Worm (Caenorhabditis elegans) whole organism, mixed stage, embryonic: ENCODE measurements around the gene srx-121.

ENCODE experiments used
- M03D4.4 ChIP-seq: sonication (generic microtip); optimal IDR thresholded peaks from 2 replicates; lab custom pipeline; 2017; ENCODE audit warnings: mild to moderate bottlenecking, missing genetic modification characterization, missing compliant biosample characterization
- bed-3 ChIP-seq: fragments of 200-800 bp; sonication (Bioruptor generic); optimal IDR thresholded peaks from 3 replicates; lab custom pipeline; 2018; ENCODE audit warnings: mild to moderate bottlenecking, missing genetic modification characterization, moderate library complexity, missing compliant biosample characterization
- blmp-1 ChIP-seq: fragments of 150-350 bp; optimal IDR thresholded peaks from 2 replicates; lab custom pipeline; 2014; ENCODE audit warnings: missing biosample characterization, missing genetic modification characterization
- ceh-39 ChIP-seq: fragments of 150-350 bp; optimal IDR thresholded peaks from 2 replicates; lab custom pipeline; 2014; ENCODE audit warnings: missing biosample characterization, missing genetic modification characterization
- ceh-43 ChIP-seq: fragments of 200-800 bp; sonication (Bioruptor generic); optimal IDR thresholded peaks from 2 replicates; lab custom pipeline; 2018; ENCODE audit warnings: mild to moderate bottlenecking, missing genetic modification characterization, moderate library complexity, missing compliant biosample characterization
- ceh-83 ChIP-seq: fragments of 200-800 bp; sonication (Bioruptor generic); optimal IDR thresholded peaks from 2 replicates; lab custom pipeline; 2018; ENCODE audit warnings: mild to moderate bottlenecking, missing genetic modification characterization, missing compliant biosample characterization
- cnd-1 ChIP-seq: fragments of 200-800 bp; sonication (Bioruptor generic); optimal IDR thresholded peaks from 2 replicates; lab custom pipeline; 2018; ENCODE audit warnings: mild to moderate bottlenecking, missing genetic modification characterization, missing compliant biosample characterization
- drap-1 ChIP-seq: fragments of 200-800 bp; sonication (Bioruptor generic); optimal IDR thresholded peaks from 3 replicates; lab custom pipeline; 2018; ENCODE audit warnings: mild to moderate bottlenecking, missing genetic modification characterization, missing compliant biosample characterization
- elt-3 ChIP-seq: fragments of 150-350 bp; optimal IDR thresholded peaks from 2 replicates; lab custom pipeline; 2014; ENCODE audit warnings: missing biosample characterization, missing genetic modification characterization
- flh-1 ChIP-seq: fragments of 200-800 bp; sonication (Bioruptor generic); optimal IDR thresholded peaks from 2 replicates; lab custom pipeline; 2018; ENCODE audit warnings: mild to moderate bottlenecking, missing genetic modification characterization, moderate library complexity, missing compliant biosample characterization
- hlh-1 ChIP-seq: fragments of 150-350 bp; optimal IDR thresholded peaks from 2 replicates; lab custom pipeline; 2014; ENCODE audit warnings: missing biosample characterization, missing genetic modification reagents, missing genetic modification characterization
- lin-32 ChIP-seq: fragments of 200-800 bp; sonication (Bioruptor generic); optimal IDR thresholded peaks from 2 replicates; lab custom pipeline; 2018; ENCODE audit warnings: mild to moderate bottlenecking, missing genetic modification characterization, missing compliant biosample characterization
- lsy-2 ChIP-seq: fragments of 150-350 bp; optimal IDR thresholded peaks from 2 replicates; lab custom pipeline; 2014; ENCODE audit warnings: missing biosample characterization, missing genetic modification characterization
- mep-1 ChIP-seq: fragments of 150-350 bp; optimal IDR thresholded peaks from 2 replicates; lab custom pipeline; 2017; ENCODE audit warnings: missing biosample characterization, missing genetic modification reagents, missing genetic modification characterization, inconsistent platforms
- mls-2 ChIP-seq: sonication (generic microtip); optimal IDR thresholded peaks from 2 replicates; lab custom pipeline; 2016; ENCODE audit warnings: mild to moderate bottlenecking, missing genetic modification characterization, moderate library complexity, missing compliant biosample characterization
- nhr-28 ChIP-seq: fragments of 150-350 bp; optimal IDR thresholded peaks from 2 replicates; lab custom pipeline; 2014; ENCODE audit warnings: missing biosample characterization, missing genetic modification characterization
- nhr-76 ChIP-seq: sonication (generic microtip); optimal IDR thresholded peaks from 2 replicates; lab custom pipeline; 2017; ENCODE audit warnings: missing biosample characterization, missing genetic modification characterization
- pha-4 ChIP-seq: fragments of 150-350 bp; optimal IDR thresholded peaks from 2 replicates; lab custom pipeline; 2018; ENCODE audit warnings: missing biosample characterization, missing genetic modification reagents, missing genetic modification characterization
- sem-2 ChIP-seq: fragments of 200-800 bp; sonication (Bioruptor generic); optimal IDR thresholded peaks from 2 replicates; lab custom pipeline; 2018; ENCODE audit warnings: mild to moderate bottlenecking, missing genetic modification characterization, missing compliant biosample characterization
- snpc-4 ChIP-seq: fragments of 150-350 bp; optimal IDR thresholded peaks from 2 replicates; lab custom pipeline; 2014; ENCODE audit warnings: missing biosample characterization, missing genetic modification characterization
- sptf-1 ChIP-seq: sonication (generic microtip); optimal IDR thresholded peaks from 2 replicates; lab custom pipeline; 2017; ENCODE audit warnings: mild to moderate bottlenecking, missing genetic modification characterization, moderate library complexity, missing compliant biosample characterization
- tbx-8 ChIP-seq: fragments of 200-800 bp; sonication (Bioruptor generic); optimal IDR thresholded peaks from 2 replicates; lab custom pipeline; 2018; ENCODE audit warnings: mild to moderate bottlenecking, missing genetic modification characterization, moderate library complexity, missing compliant biosample characterization
- unc-120 ChIP-seq: sonication (generic microtip); optimal IDR thresholded peaks from 2 replicates; lab custom pipeline; 2017; ENCODE audit warnings: missing genetic modification characterization, missing compliant biosample characterization; ENCODE audit not compliant: poor library complexity, severe bottlenecking
- zip-8 ChIP-seq: fragments of 150-350 bp; optimal IDR thresholded peaks from 2 replicates; lab custom pipeline; 2014; ENCODE audit warnings: missing biosample characterization, missing genetic modification characterization
- ztf-11 ChIP-seq: fragments of 150-350 bp; optimal IDR thresholded peaks from 2 replicates; lab custom pipeline; 2014; ENCODE audit warnings: missing biosample characterization, missing genetic modification characterization

srx-121 gene

DNA sequence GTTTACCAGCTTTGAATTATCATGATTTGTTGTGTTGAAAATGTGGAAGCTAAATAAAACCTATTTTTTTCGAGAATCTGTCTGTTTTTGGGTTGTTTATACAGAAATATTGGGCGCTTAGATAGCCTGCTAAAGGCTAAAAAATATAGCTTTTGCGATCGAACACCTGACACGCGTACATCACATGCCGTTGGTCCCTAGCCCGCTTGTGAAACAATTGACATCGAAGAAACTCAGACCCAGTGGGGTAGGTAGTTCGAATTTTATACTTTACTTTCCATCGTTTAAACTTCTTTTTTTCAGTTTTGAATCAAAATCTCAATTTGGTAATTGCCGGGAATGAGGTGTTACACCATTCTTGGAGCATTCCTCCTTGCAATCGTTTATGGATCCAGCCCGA is 33.6 kb downstream of the srx-121 start, which contains the start of gene C17B7.4:
Gene C17B7.4 (plus strand): TSS at position 301 of the 400 bp plus-strand sequence.
- no peak for TF ChIP-seq unc-120 (tag; lab: Kevin White, UChicago)
- no peak for TF ChIP-seq snpc-4 (tag; lab: Kevin White, UChicago)
- TF ChIP-seq ceh-39 (tag; lab: Kevin White, UChicago): no peak
- no peak for TF ChIP-seq cnd-1
- no peak for TF ChIP-seq flh-1 (GFP tag; lab: Kevin White, UChicago)
- no peak for TF ChIP-seq bed-3 (GFP tag; lab: Kevin White, UChicago)

- TF ChIP-seq elt-3 (tag; lab: Kevin White, UChicago): no peak
- TF ChIP-seq, all 35 proteins: peak for 0
Observed at ce11 chrV:3333334-3333733, 39.2 kb downstream of the srx-121 start, which contains the start of gene C17B7.5. Gene C17B7.5, plus strand, starts transcription at chrV:3333634.

- TF ChIP-seq mls-2 (no peak), nhr-28 (tag; lab: Kevin White, UChicago) (no peak), lin-32 (GFP tag; lab: Kevin White, UChicago) (no peak), sptf-1 (no peak), nhr-76 (tag; lab: Kevin White, UChicago) (no peak), hlh-1 (tag; lab: Kevin White, UChicago) (no peak)
Observed at ce11 chrV:3332023-3332422, 40.5 kb downstream of the srx-121 start, which contains the start of gene C17B7.9. Gene C17B7.9, minus strand, starts transcription at chrV:3332123.

DNA sequence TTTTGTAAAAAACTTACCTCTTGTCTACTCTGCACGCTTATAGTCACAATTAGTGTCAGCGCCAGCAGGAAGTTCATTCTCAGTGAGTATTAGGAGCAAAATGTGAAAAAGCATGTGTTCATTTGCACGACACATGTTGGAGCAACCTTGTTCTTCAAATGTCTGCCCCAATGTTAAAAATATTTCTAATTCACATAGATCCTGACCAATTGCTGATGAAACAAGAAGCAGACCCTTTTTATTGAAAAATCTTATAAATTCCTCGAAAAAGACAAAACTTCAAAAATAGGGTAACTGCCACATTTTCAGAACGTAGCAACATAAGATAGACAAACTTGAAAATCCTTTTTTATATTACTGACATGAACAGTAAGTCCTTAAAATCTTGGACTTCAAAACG is 48.4 kb downstream of the srx-121 start, which contains the start of gene C17B7.8:
Gene C17B7.8 (minus strand): TSS at position 101 of the 400 bp plus-strand sequence.
- TF ChIP-seq ztf-11 (no peak), cnd-1 (no peak), nhr-28 (tag; lab: Kevin White, UChicago) (no peak), blmp-1 (tag; lab: Kevin White, UChicago) (no peak), sem-2 (GFP tag; lab: Kevin White, UChicago) (no peak), elt-3 (tag; lab: Kevin White, UChicago) (no peak), ceh-43 (GFP tag; lab: Kevin White, UChicago) (no peak), drap-1 (no peak), tbx-8 (GFP tag; lab: Kevin White, UChicago) (no peak), mep-1 (tag; lab: Kevin White, UChicago) (no peak), sptf-1 (no peak), snpc-4 (tag; lab: Kevin White, UChicago) (no peak), ceh-83 (GFP tag; lab: Kevin White, UChicago) (no peak), M03D4.4 (tag; lab: Kevin White, UChicago) (no peak), zip-8 (tag; lab: Kevin White, UChicago) (no peak), lsy-2 (tag; lab: Kevin White, UChicago) (no peak), pha-4 (no peak)
